Worm (Caenorhabditis elegans) whole organism, L1 larva: ENCODE data around the gene sri-20.
A peak's percentile ranks its signal among the peaks of the same experiment; 100 is the strongest.

Source experiments
- C04F5.9 ChIP-seq: sonication (generic microtip); optimal IDR thresholded peaks from 2 replicates; lab custom pipeline; 2016; ENCODE audit warnings: missing genetic modification characterization, missing compliant biosample characterization
- F16B12.6 ChIP-seq: fragments of 150-350 bp; optimal IDR thresholded peaks from 2 replicates; lab custom pipeline; 2014; ENCODE audit warnings: missing biosample characterization, missing genetic modification characterization
- alr-1 ChIP-seq: fragments of 200-800 bp; sonication (Bioruptor generic); optimal IDR thresholded peaks from 2 replicates; lab custom pipeline; 2018; ENCODE audit warnings: borderline replicate concordance, mild to moderate bottlenecking, missing genetic modification characterization, missing compliant biosample characterization
- ama-1 ChIP-seq: fragments of 150-350 bp; optimal IDR thresholded peaks from 2 replicates; lab custom pipeline; 2014
- blmp-1 ChIP-seq: fragments of 150-350 bp; optimal IDR thresholded peaks from 2 replicates; lab custom pipeline; 2014; ENCODE audit warnings: missing biosample characterization, missing genetic modification characterization
- ceh-8 ChIP-seq: fragments of 200-800 bp; sonication (Bioruptor generic); optimal IDR thresholded peaks from 2 replicates; lab custom pipeline; 2018; ENCODE audit warnings: mild to moderate bottlenecking, missing genetic modification characterization, moderate library complexity, missing compliant biosample characterization
- ceh-90 ChIP-seq: sonication (generic microtip); optimal IDR thresholded peaks from 2 replicates; lab custom pipeline; 2016; ENCODE audit warnings: missing genetic modification characterization, missing compliant biosample characterization
- efl-1 ChIP-seq, 4 experiments: fragments of 150-350 bp; optimal IDR thresholded peaks in 3 of 4; peaks in 1 of 4; 1 replicate in 1 of 4; 2 replicates in 3 of 4; lab custom pipeline; 2014; ENCODE audit warnings: missing biosample characterization in 2 of 4, missing genetic modification characterization in 2 of 4, missing genetic modification reagents in 2 of 4
- egl-13 ChIP-seq: sonication (generic microtip); optimal IDR thresholded peaks from 2 replicates; lab custom pipeline; 2016; ENCODE audit warnings: missing genotype, missing genetic modification reagents, missing genetic modification characterization, missing compliant biosample characterization
- egl-27 ChIP-seq, 2 experiments: fragments of 150-350 bp in 1 of 2; sonication (generic microtip); optimal IDR thresholded peaks; 3 replicates each; lab custom pipeline; 2017 to 2018; ENCODE audit warnings: missing biosample characterization in 2 of 2, missing genetic modification characterization in 2 of 2, missing genetic modification reagents in 2 of 2
- elt-2 ChIP-seq: sonication (generic microtip); optimal IDR thresholded peaks from 2 replicates; lab custom pipeline; 2016; ENCODE audit warnings: missing genetic modification characterization, mild to moderate bottlenecking, inconsistent platforms, missing compliant biosample characterization, missing genetic modification reagents
- elt-3 ChIP-seq, 6 experiments: fragments of 150-350 bp in 1 of 6; sonication (generic microtip); optimal IDR thresholded peaks; 2 replicates each; lab custom pipeline; 2017 to 2018; ENCODE audit warnings: missing biosample characterization in 6 of 6, missing genetic modification characterization in 6 of 6, inconsistent platforms in 1 of 6
- ets-5 ChIP-seq: fragments of 200-800 bp; sonication (Bioruptor generic); IDR thresholded peaks from 2 replicates; pipeline ENCODE4 v1.3.6; 2022; ENCODE audit warnings: missing genetic modification characterization, missing compliant biosample characterization
- fkh-4 ChIP-seq: sonication (generic microtip); optimal IDR thresholded peaks from 2 replicates; lab custom pipeline; 2016; ENCODE audit warnings: missing compliant biosample characterization, missing genetic modification characterization, borderline replicate concordance
- fkh-8 ChIP-seq: sonication (generic microtip); optimal IDR thresholded peaks from 2 replicates; lab custom pipeline; 2016; ENCODE audit warnings: mild to moderate bottlenecking, missing genetic modification characterization, missing compliant biosample characterization
- grh-1 ChIP-seq: fragments of 200-800 bp; sonication (Bioruptor generic); IDR thresholded peaks from 2 replicates; pipeline ENCODE4 v1.3.6; 2022; ENCODE audit warnings: missing genetic modification reagents, missing genetic modification characterization, missing compliant biosample characterization
- hlh-17 ChIP-seq: fragments of 200-800 bp; sonication (Bioruptor generic); optimal IDR thresholded peaks from 2 replicates; lab custom pipeline; 2018; ENCODE audit warnings: missing genetic modification characterization, mild to moderate bottlenecking, missing compliant biosample characterization, moderate library complexity, borderline replicate concordance
- hlh-4 ChIP-seq: sonication (generic microtip); optimal IDR thresholded peaks from 2 replicates; lab custom pipeline; 2016; ENCODE audit warnings: mild to moderate bottlenecking, missing genetic modification characterization, missing compliant biosample characterization
- hpl-2 ChIP-seq: fragments of 150-350 bp; optimal IDR thresholded peaks from 2 replicates; lab custom pipeline; 2014; ENCODE audit warnings: missing biosample characterization, missing genetic modification reagents, missing genetic modification characterization
- irx-1 ChIP-seq: sonication (generic microtip); optimal IDR thresholded peaks from 2 replicates; lab custom pipeline; 2016; ENCODE audit warnings: missing genetic modification characterization, missing compliant biosample characterization
- lin-13 ChIP-seq: fragments of 150-350 bp; optimal IDR thresholded peaks from 2 replicates; lab custom pipeline; 2014; ENCODE audit warnings: missing biosample characterization, missing genetic modification reagents, missing genetic modification characterization
- lin-14 ChIP-seq: fragments of 200-800 bp; sonication (Bioruptor generic); optimal IDR thresholded peaks from 2 replicates; lab custom pipeline; 2018; ENCODE audit warnings: mild to moderate bottlenecking, missing genetic modification characterization, moderate library complexity, missing compliant biosample characterization
- lin-35 ChIP-seq, 2 experiments: fragments of 150-350 bp; optimal IDR thresholded peaks; 2 replicates each; lab custom pipeline; 2014; ENCODE audit warnings: missing biosample characterization in 2 of 2, missing genetic modification characterization in 2 of 2, missing genetic modification reagents in 2 of 2
- mdl-1 ChIP-seq, 2 experiments: fragments of 150-350 bp; optimal IDR thresholded peaks; 2 replicates each; lab custom pipeline; 2014 to 2017; ENCODE audit warnings: missing biosample characterization in 2 of 2, missing genetic modification characterization in 2 of 2, inconsistent platforms in 1 of 2
- nhr-11 ChIP-seq: fragments of 150-350 bp; optimal IDR thresholded peaks from 2 replicates; lab custom pipeline; 2014; ENCODE audit warnings: missing biosample characterization, missing genetic modification characterization
- nhr-20 ChIP-seq: sonication (generic microtip); optimal IDR thresholded peaks from 2 replicates; lab custom pipeline; 2016; ENCODE audit warnings: mild to moderate bottlenecking, missing genetic modification characterization, missing compliant biosample characterization
- nhr-28 ChIP-seq: fragments of 150-350 bp; optimal IDR thresholded peaks from 2 replicates; lab custom pipeline; 2014; ENCODE audit warnings: missing biosample characterization, missing genetic modification characterization
- nhr-71 ChIP-seq: sonication (generic microtip); optimal IDR thresholded peaks from 2 replicates; lab custom pipeline; 2016; ENCODE audit warnings: mild to moderate bottlenecking, missing genetic modification characterization, moderate library complexity, missing compliant biosample characterization
- nhr-76 ChIP-seq: sonication (generic microtip); optimal IDR thresholded peaks from 2 replicates; lab custom pipeline; 2017; ENCODE audit warnings: missing biosample characterization, missing genetic modification characterization
- nhr-77 ChIP-seq: fragments of 150-350 bp; optimal IDR thresholded peaks from 2 replicates; lab custom pipeline; 2014; ENCODE audit warnings: missing biosample characterization, missing genetic modification characterization
- pqm-1 ChIP-seq: sonication (generic microtip); optimal IDR thresholded peaks from 3 replicates; lab custom pipeline; 2017; ENCODE audit warnings: missing biosample characterization, missing genetic modification characterization
- rnt-1 ChIP-seq: sonication (generic microtip); optimal IDR thresholded peaks from 2 replicates; lab custom pipeline; 2016; ENCODE audit warnings: mild to moderate bottlenecking, missing genetic modification characterization, moderate library complexity, missing compliant biosample characterization
- skn-1 ChIP-seq: fragments of 150-350 bp; optimal IDR thresholded peaks from 2 replicates; lab custom pipeline; 2014; ENCODE audit warnings: missing biosample characterization, missing genetic modification characterization
- snu-23 ChIP-seq: sonication (generic microtip); optimal IDR thresholded peaks from 2 replicates; lab custom pipeline; 2016; ENCODE audit warnings: missing genetic modification characterization, missing compliant biosample characterization
- sox-4 ChIP-seq: sonication (generic microtip); optimal IDR thresholded peaks from 2 replicates; lab custom pipeline; 2016; ENCODE audit warnings: missing genetic modification characterization, missing compliant biosample characterization
- swsn-7 ChIP-seq: sonication (generic microtip); optimal IDR thresholded peaks from 2 replicates; lab custom pipeline; 2016; ENCODE audit warnings: missing genetic modification characterization, missing compliant biosample characterization
- tbx-2 ChIP-seq: sonication (generic microtip); optimal IDR thresholded peaks from 2 replicates; lab custom pipeline; 2016; ENCODE audit warnings: missing genetic modification characterization, missing compliant biosample characterization
- unc-130 ChIP-seq: fragments of 150-350 bp; optimal IDR thresholded peaks from 2 replicates; lab custom pipeline; 2017; ENCODE audit warnings: missing biosample characterization, missing genetic modification characterization, inconsistent platforms
- unc-62 ChIP-seq: fragments of 150-350 bp; optimal IDR thresholded peaks from 2 replicates; lab custom pipeline; 2014; ENCODE audit warnings: missing biosample characterization, missing genetic modification reagents, missing genetic modification characterization
- unc-86 ChIP-seq: sonication (generic microtip); optimal IDR thresholded peaks from 2 replicates; lab custom pipeline; 2016; ENCODE audit warnings: missing genetic modification characterization, missing compliant biosample characterization
- vab-15 ChIP-seq: sonication (generic microtip); optimal IDR thresholded peaks from 2 replicates; lab custom pipeline; 2017; ENCODE audit warnings: missing genotype, mild to moderate bottlenecking, missing genetic modification characterization, missing compliant biosample characterization
- zag-1 ChIP-seq: fragments of 150-350 bp; optimal IDR thresholded peaks from 2 replicates; lab custom pipeline; 2014; ENCODE audit warnings: missing biosample characterization, missing genetic modification characterization
- zip-4 ChIP-seq: fragments of 200-800 bp; sonication (Bioruptor generic); optimal IDR thresholded peaks from 2 replicates; lab custom pipeline; 2018; ENCODE audit warnings: mild to moderate bottlenecking, missing genetic modification characterization, moderate library complexity, missing compliant biosample characterization

sri-20 gene

ce11 chrV:10355773-10356335 lies 12.5 kb upstream of the sri-20 start, which contains the start of gene sluh-7 (continued):
- TF ChIP-seq fkh-8 (peak; percentile 78), mdl-1 (tag; optimal IDR thresholded peaks at IDR 0.05; lab: Kevin White, UChicago) (peak in 1 of 2 experiments; percentile 35), ceh-8 (GFP tag; lab: Kevin White, UChicago) (no peak), snu-23 (GFP tag; lab: Kevin White, UChicago) (peak; percentile 87), irx-1 (tag; lab: Kevin White, UChicago) (peak; percentile 95), sox-4 (tag; lab: Kevin White, UChicago) (peak; percentile 90), nhr-28 (tag; lab: Kevin White, UChicago) (no peak), efl-1 (optimal IDR thresholded peaks at IDR 0.05; lab: Kevin White, UChicago) (peak; percentile 80 to 95), efl-1 (GFP tag; optimal IDR thresholded peaks at IDR 0.05 in 1 of 2; lab: Kevin White, UChicago) (peak; percentile 95 to 99), zip-4 (GFP tag; lab: Kevin White, UChicago) (peak; percentile 20), ets-5 (GFP tag; lab: Robert Waterston, UW) (no peak), zag-1 (tag; lab: Kevin White, UChicago) (no peak), lin-13 (peak; percentile 72), hpl-2 (no peak), nhr-77 (tag; lab: Kevin White, UChicago) (peak; percentile 38), egl-27 (tag; optimal IDR thresholded peaks at IDR 0.05; lab: Kevin White, UChicago) (no peak), skn-1 (tag; lab: Kevin White, UChicago) (peak; percentile 73), F16B12.6 (tag; lab: Kevin White, UChicago) (peak; percentile 6), ceh-90 (tag; lab: Kevin White, UChicago) (peak; percentile 96), nhr-20 (tag; lab: Kevin White, UChicago) (peak; percentile 88), egl-13 (tag; lab: Kevin White, UChicago) (peak; percentile 91), blmp-1 (tag; lab: Kevin White, UChicago) (peak; percentile 77), ama-1 (lab: Kevin White, UChicago) (no peak), C04F5.9 (tag; lab: Kevin White, UChicago) (peak; percentile 79), elt-2 (peak; percentile 65), unc-62 (GFP tag; lab: Kevin White, UChicago) (no peak), fkh-4 (tag; lab: Kevin White, UChicago) (peak; percentile 95), lin-14 (peak; percentile 81), unc-130 (tag; lab: Kevin White, UChicago) (peak; percentile 71), alr-1 (tag; lab: Kevin White, UChicago) (no peak), rnt-1 (peak; percentile 99), hlh-4 (tag; lab: Kevin White, UChicago) (peak; percentile 3), pqm-1 (tag; lab: Kevin White, UChicago) (no peak), elt-3 (tag; optimal IDR thresholded peaks at IDR 0.05; lab: Kevin White, UChicago) (peak in 2 of 6 experiments; percentile 54 to 71), swsn-7 (tag; lab: Kevin White, UChicago) (peak; percentile 84), unc-86 (tag; lab: Kevin White, UChicago) (peak; percentile 82), nhr-11 (tag; lab: Kevin White, UChicago) (peak; percentile 28), nhr-71 (tag; lab: Kevin White, UChicago) (peak; percentile 94), vab-15 (tag; lab: Kevin White, UChicago) (peak; percentile 60), nhr-76 (no peak)
- TF ChIP-seq, all 84 proteins: peak for 60

- no peak for TF ChIP-seq grh-1 (GFP tag; lab: Robert Waterston, UW)
- peak in 1 of 2 experiments; percentile 27 for TF ChIP-seq lin-35 (GFP tag; optimal IDR thresholded peaks at IDR 0.05; lab: Kevin White, UChicago)
- TF ChIP-seq efl-1 (optimal IDR thresholded peaks at IDR 0.05; lab: Kevin White, UChicago): no peak
- TF ChIP-seq efl-1 (GFP tag; optimal IDR thresholded peaks at IDR 0.05 in 1 of 2; lab: Kevin White, UChicago): peak in 1 of 2 experiments; percentile 80
- TF ChIP-seq tbx-2: no peak
- TF ChIP-seq lin-14: no peak
- TF ChIP-seq alr-1 (tag; lab: Kevin White, UChicago): no peak
- TF ChIP-seq nhr-77 (tag; lab: Kevin White, UChicago): no peak
- no peak for TF ChIP-seq nhr-76
- no peak for TF ChIP-seq hlh-17 (GFP tag; lab: Kevin White, UChicago)
- TF ChIP-seq fkh-8: no peak
These were observed 10.8 kb upstream of the sri-20 start, which contains the start of gene ceeh-2 for ce11 chrV:10357467-10357953. Gene ceeh-2, minus strand, starts transcription at chrV:10357903.
